Worm (Caenorhabditis elegans) whole organism, L2 larva: ENCODE data around the gene nphp-4.

Source experiments
- C34F6.9 ChIP-seq: fragments of 150-350 bp; optimal IDR thresholded peaks from 2 replicates; lab custom pipeline; 2014; ENCODE audit warnings: missing biosample characterization, missing genetic modification characterization
- F13H6.1 ChIP-seq: sonication (generic microtip); optimal IDR thresholded peaks from 2 replicates; lab custom pipeline; 2016; ENCODE audit warnings: missing genetic modification characterization, missing compliant biosample characterization
- R02D3.7 ChIP-seq: fragments of 150-350 bp; optimal IDR thresholded peaks from 2 replicates; lab custom pipeline; 2014; ENCODE audit warnings: missing biosample characterization, missing genetic modification characterization
- Y55F3AM.14 ChIP-seq: fragments of 200-800 bp; sonication (Bioruptor generic); optimal IDR thresholded peaks from 2 replicates; lab custom pipeline; 2018; ENCODE audit warnings: mild to moderate bottlenecking, missing genetic modification characterization, missing compliant biosample characterization
- ZK546.5 ChIP-seq: sonication (generic microtip); optimal IDR thresholded peaks from 2 replicates; lab custom pipeline; 2017; ENCODE audit warnings: missing biosample characterization, missing genetic modification characterization
- alr-1 ChIP-seq: fragments of 150-350 bp; optimal IDR thresholded peaks from 2 replicates; lab custom pipeline; 2014; ENCODE audit warnings: missing biosample characterization, missing genetic modification characterization
- aly-2 ChIP-seq: fragments of 150-350 bp; optimal IDR thresholded peaks from 2 replicates; lab custom pipeline; 2014; ENCODE audit warnings: missing biosample characterization, missing genetic modification characterization
- ama-1 ChIP-seq: fragments of 150-350 bp; optimal IDR thresholded peaks from 2 replicates; lab custom pipeline; 2018; ENCODE audit warnings: inconsistent platforms
- blmp-1 ChIP-seq: sonication (generic microtip); optimal IDR thresholded peaks from 2 replicates; lab custom pipeline; 2017; ENCODE audit warnings: missing genetic modification characterization, mild to moderate bottlenecking, missing compliant biosample characterization, antibody characterized with exemption, moderate library complexity; ENCODE audit not compliant: insufficient read depth
- ceh-16 ChIP-seq: fragments of 150-350 bp; optimal IDR thresholded peaks from 2 replicates; lab custom pipeline; 2014; ENCODE audit warnings: missing biosample characterization, missing genetic modification characterization
- ceh-82 ChIP-seq: fragments of 150-350 bp; optimal IDR thresholded peaks from 2 replicates; lab custom pipeline; 2014; ENCODE audit warnings: missing biosample characterization, missing genetic modification characterization
- crh-2 ChIP-seq: sonication (generic microtip); optimal IDR thresholded peaks from 2 replicates; lab custom pipeline; 2017; ENCODE audit warnings: missing biosample characterization, missing genetic modification characterization
- dmd-4 ChIP-seq: sonication (generic microtip); optimal IDR thresholded peaks from 2 replicates; lab custom pipeline; 2017; ENCODE audit warnings: missing biosample characterization, missing genetic modification characterization
- egl-27 ChIP-seq: sonication (generic microtip); optimal IDR thresholded peaks from 3 replicates; lab custom pipeline; 2017; ENCODE audit warnings: missing biosample characterization, missing genetic modification reagents, missing genetic modification characterization
- elt-1 ChIP-seq: fragments of 150-350 bp; optimal IDR thresholded peaks from 2 replicates; lab custom pipeline; 2014; ENCODE audit warnings: missing biosample characterization, missing genetic modification characterization
- elt-3 ChIP-seq: sonication (generic microtip); optimal IDR thresholded peaks from 2 replicates; lab custom pipeline; 2017; ENCODE audit warnings: missing biosample characterization, missing genetic modification characterization
- fos-1 ChIP-seq: fragments of 150-350 bp; optimal IDR thresholded peaks from 2 replicates; lab custom pipeline; 2014; ENCODE audit warnings: missing biosample characterization, missing genetic modification characterization
- gmeb-1 ChIP-seq: fragments of 150-350 bp; optimal IDR thresholded peaks from 2 replicates; lab custom pipeline; 2014; ENCODE audit warnings: missing biosample characterization, missing genetic modification characterization
- lin-11 ChIP-seq: fragments of 150-350 bp; sonication (generic microtip); optimal IDR thresholded peaks from 2 replicates; lab custom pipeline; 2014; ENCODE audit warnings: missing biosample characterization, missing genetic modification characterization, inconsistent platforms, mixed read lengths
- lin-13 ChIP-seq: fragments of 150-350 bp; optimal IDR thresholded peaks from 2 replicates; lab custom pipeline; 2014; ENCODE audit warnings: missing biosample characterization, missing genetic modification reagents, missing genetic modification characterization
- lin-39 ChIP-seq: fragments of 150-350 bp; optimal IDR thresholded peaks from 2 replicates; lab custom pipeline; 2014; ENCODE audit warnings: missing biosample characterization, missing genetic modification reagents, missing genetic modification characterization
- lsy-2 ChIP-seq, 2 experiments: fragments of 150-350 bp in 1 of 2; sonication (generic microtip) in 1 of 2; optimal IDR thresholded peaks; 2 replicates each; lab custom pipeline; 2014 to 2017; ENCODE audit warnings: missing biosample characterization in 2 of 2, missing genetic modification characterization in 2 of 2
- mab-5 ChIP-seq: fragments of 150-350 bp; optimal IDR thresholded peaks from 2 replicates; lab custom pipeline; 2014; ENCODE audit warnings: missing biosample characterization, missing genetic modification characterization
- mbf-1 ChIP-seq: sonication (generic microtip); optimal IDR thresholded peaks from 2 replicates; lab custom pipeline; 2017; ENCODE audit warnings: missing biosample characterization, missing genetic modification characterization
- mdl-1 ChIP-seq, 2 experiments: fragments of 150-350 bp in 1 of 2; sonication (generic microtip) in 1 of 2; optimal IDR thresholded peaks; 2 replicates each; lab custom pipeline; 2017; ENCODE audit warnings: missing biosample characterization in 2 of 2, missing genetic modification characterization in 2 of 2
- nhr-10 ChIP-seq: sonication (generic microtip); optimal IDR thresholded peaks from 2 replicates; lab custom pipeline; 2017; ENCODE audit warnings: missing biosample characterization, missing genetic modification characterization
- nhr-11 ChIP-seq: fragments of 150-350 bp; optimal IDR thresholded peaks from 2 replicates; lab custom pipeline; 2014; ENCODE audit warnings: missing biosample characterization, missing genetic modification characterization
- nhr-12 ChIP-seq: fragments of 150-350 bp; optimal IDR thresholded peaks from 2 replicates; lab custom pipeline; 2014; ENCODE audit warnings: missing biosample characterization, missing genetic modification characterization
- nhr-129 ChIP-seq: fragments of 150-350 bp; optimal IDR thresholded peaks from 2 replicates; lab custom pipeline; 2014; ENCODE audit warnings: missing biosample characterization, missing genetic modification characterization
- nhr-21 ChIP-seq: fragments of 150-350 bp; optimal IDR thresholded peaks from 2 replicates; lab custom pipeline; 2014; ENCODE audit warnings: missing biosample characterization, missing genetic modification characterization
- nhr-23 ChIP-seq: fragments of 150-350 bp; optimal IDR thresholded peaks from 2 replicates; lab custom pipeline; 2014; ENCODE audit warnings: missing biosample characterization, missing genetic modification reagents, missing genetic modification characterization
- nhr-237 ChIP-seq: fragments of 150-350 bp; optimal IDR thresholded peaks from 2 replicates; lab custom pipeline; 2014; ENCODE audit warnings: missing biosample characterization, missing genetic modification characterization
- nhr-25 ChIP-seq: fragments of 150-350 bp; sonication (generic microtip); optimal IDR thresholded peaks from 3 replicates; lab custom pipeline; 2014; ENCODE audit warnings: missing biosample characterization, missing genetic modification characterization
- nhr-6 ChIP-seq: fragments of 150-350 bp; optimal IDR thresholded peaks from 2 replicates; lab custom pipeline; 2014; ENCODE audit warnings: missing biosample characterization, missing genetic modification characterization
- nhr-77 ChIP-seq: fragments of 150-350 bp; optimal IDR thresholded peaks from 2 replicates; lab custom pipeline; 2014; ENCODE audit warnings: missing biosample characterization, missing genetic modification characterization
- peb-1 ChIP-seq: fragments of 150-350 bp; optimal IDR thresholded peaks from 2 replicates; lab custom pipeline; 2014; ENCODE audit warnings: missing biosample characterization, missing genetic modification characterization
- sem-4 ChIP-seq: fragments of 150-350 bp; optimal IDR thresholded peaks from 2 replicates; lab custom pipeline; 2014; ENCODE audit warnings: missing biosample characterization, missing genetic modification reagents, missing genetic modification characterization
- skn-1 ChIP-seq: sonication (generic microtip); optimal IDR thresholded peaks from 2 replicates; lab custom pipeline; 2017; ENCODE audit warnings: missing biosample characterization, missing genetic modification characterization
- sma-3 ChIP-seq: sonication (generic microtip); optimal IDR thresholded peaks from 2 replicates; lab custom pipeline; 2016; ENCODE audit warnings: missing genetic modification reagents, missing genetic modification characterization, missing compliant biosample characterization
- sma-9 ChIP-seq, 2 experiments: fragments of 150-350 bp in 1 of 2; sonication (generic microtip) in 1 of 2; optimal IDR thresholded peaks; 2 replicates each; lab custom pipeline; 2014 to 2016; ENCODE audit warnings: missing genetic modification characterization in 2 of 2, mild to moderate bottlenecking in 1 of 2, missing biosample characterization in 1 of 2, missing compliant biosample characterization in 1 of 2, missing genetic modification reagents in 1 of 2, moderate library complexity in 1 of 2
- snpc-4 ChIP-seq: fragments of 150-350 bp; optimal IDR thresholded peaks from 2 replicates; lab custom pipeline; 2014; ENCODE audit warnings: missing biosample characterization, missing genetic modification characterization
- unc-39 ChIP-seq: fragments of 150-350 bp; optimal IDR thresholded peaks from 2 replicates; lab custom pipeline; 2014; ENCODE audit warnings: missing biosample characterization, missing genetic modification characterization
- unc-55 ChIP-seq: fragments of 150-350 bp; sonication (generic microtip); optimal IDR thresholded peaks from 3 replicates; lab custom pipeline; 2014; ENCODE audit warnings: missing biosample characterization, missing genetic modification reagents, missing genetic modification characterization
- unc-62 ChIP-seq: fragments of 150-350 bp; optimal IDR thresholded peaks from 2 replicates; lab custom pipeline; 2014; ENCODE audit warnings: missing biosample characterization, missing genetic modification reagents, missing genetic modification characterization
- zag-1 ChIP-seq: fragments of 150-350 bp; optimal IDR thresholded peaks from 2 replicates; lab custom pipeline; 2014; ENCODE audit warnings: missing biosample characterization, missing genetic modification characterization
- ztf-1 ChIP-seq: fragments of 200-800 bp; sonication (Bioruptor generic); conservative IDR thresholded peaks from 2 replicates; pipeline ENCODE4 v1.3.6; 2022; ENCODE audit warnings: missing genetic modification characterization, missing compliant biosample characterization
- ztf-11 ChIP-seq: sonication (generic microtip); optimal IDR thresholded peaks from 2 replicates; lab custom pipeline; 2017; ENCODE audit warnings: missing biosample characterization, missing genetic modification characterization
- ztf-4 ChIP-seq: fragments of 150-350 bp; optimal IDR thresholded peaks from 2 replicates; lab custom pipeline; 2014; ENCODE audit warnings: missing biosample characterization, missing genetic modification characterization

nphp-4 gene

DNA sequence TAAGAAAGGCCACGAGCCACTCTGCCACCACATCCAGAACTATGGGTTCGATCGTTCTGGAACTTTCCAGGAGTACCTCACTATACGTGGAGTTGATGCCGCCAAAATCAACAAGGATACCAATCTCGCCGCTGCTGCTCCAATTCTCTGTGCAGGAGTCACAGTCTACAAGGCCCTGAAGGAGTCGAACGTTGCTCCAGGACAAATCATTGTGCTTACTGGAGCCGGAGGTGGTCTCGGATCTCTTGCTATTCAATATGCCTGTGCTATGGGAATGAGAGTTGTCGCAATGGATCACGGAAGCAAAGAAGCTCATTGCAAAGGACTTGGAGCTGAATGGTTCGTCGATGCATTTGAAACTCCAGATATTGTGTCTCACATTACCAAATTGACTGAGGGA is 45.1 kb upstream of the nphp-4 start:
- TF ChIP-seq nhr-11 (tag; lab: Kevin White, UChicago) (no peak), lin-39 (tag; lab: Kevin White, UChicago) (no peak), R02D3.7 (tag; lab: Kevin White, UChicago) (no peak), ztf-11 (no peak), elt-1 (no peak), mdl-1 (tag; optimal IDR thresholded peaks at IDR 0.05; lab: Kevin White, UChicago) (no peak), lin-13 (GFP tag; lab: Kevin White, UChicago) (peak; percentile 21)

DNA sequence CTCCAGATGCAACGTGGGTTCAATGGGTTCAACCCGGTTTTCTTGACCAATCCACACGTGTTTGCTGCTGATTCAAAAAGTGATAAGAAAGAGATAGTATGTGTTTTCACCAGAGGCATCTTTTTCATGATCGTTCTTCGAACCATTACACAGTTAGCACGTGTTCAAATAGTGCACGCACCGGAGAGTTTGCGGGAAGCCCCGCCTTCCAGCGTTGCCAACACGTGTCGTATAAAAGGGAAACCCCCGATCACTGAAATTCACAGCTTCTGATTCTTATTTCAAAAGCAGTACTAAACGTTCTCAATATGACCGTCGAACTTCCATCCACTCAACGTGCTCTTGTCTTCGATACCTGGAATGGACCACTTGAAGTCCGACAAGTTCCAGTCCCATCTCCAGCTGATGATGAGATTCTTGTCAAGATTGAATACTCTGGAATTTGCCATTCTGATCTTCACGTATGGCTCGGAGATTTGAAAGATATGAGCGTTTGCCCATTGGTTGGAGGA is 44.5 kb upstream of the nphp-4 start, which contains the start of gene adh-1:
Gene adh-1, plus strand, starts transcription at position 261 of the 512 bp plus-strand sequence.
- TF ChIP-seq nhr-129 (tag; lab: Kevin White, UChicago), result peak; percentile 87
- TF ChIP-seq unc-55 (GFP tag; lab: Kevin White, UChicago), result no peak
- TF ChIP-seq unc-62 (GFP tag; lab: Kevin White, UChicago), result no peak
- TF ChIP-seq nhr-6 (tag; lab: Kevin White, UChicago), result peak; percentile 30
- no peak for TF ChIP-seq mbf-1 (tag; lab: Kevin White, UChicago)
- TF ChIP-seq lin-13 (GFP tag; lab: Kevin White, UChicago), result peak; percentile 1
- no peak for TF ChIP-seq elt-3 (tag; lab: Kevin White, UChicago)
- TF ChIP-seq F13H6.1 (tag; lab: Kevin White, UChicago), result peak; percentile 88
- TF ChIP-seq snpc-4 (tag; lab: Kevin White, UChicago), result peak; percentile 27
- TF ChIP-seq nhr-12 (tag; lab: Kevin White, UChicago), result no peak
- TF ChIP-seq mab-5 (tag; lab: Kevin White, UChicago), result no peak
- TF ChIP-seq egl-27 (tag; lab: Kevin White, UChicago), result peak; percentile 59
- no peak for TF ChIP-seq peb-1 (tag; lab: Kevin White, UChicago)
- TF ChIP-seq crh-2 (tag; lab: Kevin White, UChicago), result peak; percentile 81
- no peak for TF ChIP-seq nhr-11 (tag; lab: Kevin White, UChicago)
- TF ChIP-seq lin-11 (tag; lab: Kevin White, UChicago), result no peak
- no peak for TF ChIP-seq nhr-77 (tag; lab: Kevin White, UChicago)
- no peak for TF ChIP-seq lin-39 (tag; lab: Kevin White, UChicago)
- TF ChIP-seq nhr-21 (tag; lab: Kevin White, UChicago), result peak; percentile 97
- no peak for TF ChIP-seq ztf-4 (tag; lab: Kevin White, UChicago)
- TF ChIP-seq aly-2, result no peak
- TF ChIP-seq alr-1 (tag; lab: Kevin White, UChicago), result no peak
- no peak for TF ChIP-seq skn-1
- TF ChIP-seq nhr-10, result no peak
- TF ChIP-seq ama-1 (lab: Kevin White, UChicago), result peak; percentile 96
- TF ChIP-seq unc-39 (tag; lab: Kevin White, UChicago), result no peak
- TF ChIP-seq sem-4 (tag; lab: Kevin White, UChicago), result no peak
- TF ChIP-seq C34F6.9 (tag; lab: Kevin White, UChicago), result peak; percentile 46
- TF ChIP-seq zag-1 (tag; lab: Kevin White, UChicago), result no peak
- TF ChIP-seq dmd-4 (tag; lab: Kevin White, UChicago), result no peak
- TF ChIP-seq ztf-1 (GFP tag; lab: Robert Waterston, UW), result no peak
- TF ChIP-seq nhr-23 (tag; lab: Kevin White, UChicago), result no peak
- TF ChIP-seq Y55F3AM.14 (GFP tag; lab: Kevin White, UChicago), result peak; percentile 25
- TF ChIP-seq ceh-16 (tag; lab: Kevin White, UChicago), result no peak
- TF ChIP-seq mdl-1 (tag; optimal IDR thresholded peaks at IDR 0.05; lab: Kevin White, UChicago), result peak; percentile 89 to 95
- no peak for TF ChIP-seq ztf-11
- no peak for TF ChIP-seq R02D3.7 (tag; lab: Kevin White, UChicago)
- TF ChIP-seq lsy-2 (tag; optimal IDR thresholded peaks at IDR 0.05; lab: Kevin White, UChicago), result peak in 1 of 2 experiments; percentile 59
- TF ChIP-seq fos-1 (tag; lab: Kevin White, UChicago), result peak; percentile 54
- no peak for TF ChIP-seq ZK546.5 (tag; lab: Kevin White, UChicago)
- peak; percentile 73 for TF ChIP-seq blmp-1 (tag; lab: Kevin White, UChicago)
- TF ChIP-seq sma-3 (GFP tag; lab: Kevin White, UChicago), result peak; percentile 73
- TF ChIP-seq nhr-237 (tag; lab: Kevin White, UChicago), result no peak
- no peak for TF ChIP-seq ceh-82 (tag; lab: Kevin White, UChicago)
- TF ChIP-seq elt-1, result no peak
- TF ChIP-seq nhr-25 (tag; lab: Kevin White, UChicago), result peak; percentile 76
- peak; percentile 62 for TF ChIP-seq gmeb-1
- peak; percentile 98 for TF ChIP-seq sma-9 (GFP tag; optimal IDR thresholded peaks at IDR 0.05; lab: Kevin White, UChicago)
- peak; percentile 72 for TF ChIP-seq sma-9 (tag; optimal IDR thresholded peaks at IDR 0.05; lab: Kevin White, UChicago)
- TF ChIP-seq, all 48 proteins: peak for 19
